Worm (Caenorhabditis elegans): Measurements from ENCODE around the gene T19H5.6.

Gene T19H5.6

ce11 chrII:9501955-9502354, 31.9 kb upstream of the T19H5.6 start (continued):
- TF ChIP-seq cey-2 (tag; optimal IDR thresholded peaks at IDR 0.05; ENCODE audit: borderline replicate concordance, insufficient read depth) (no peak), spr-1 (tag; optimal IDR thresholded peaks at IDR 0.05) (no peak), nhr-6 (tag; optimal IDR thresholded peaks at IDR 0.05) (peak; percentile 91), daf-8 (GFP tag; IDR thresholded peaks at IDR 0.05) (no peak), spr-3 (GFP tag; optimal IDR thresholded peaks at IDR 0.05) (no peak), tra-1 (GFP tag; IDR thresholded peaks at IDR 0.05) (peak; percentile 81), nhr-10 (tag; optimal IDR thresholded peaks at IDR 0.05) (peak; percentile 60), lsy-2 (tag; optimal IDR thresholded peaks at IDR 0.05) (no peak), lin-1 (GFP tag; IDR thresholded peaks at IDR 0.05) (peak; percentile 57), hlh-11 (tag; optimal IDR thresholded peaks at IDR 0.05) (peak; percentile 87), dve-1 (tag; optimal IDR thresholded peaks at IDR 0.05; ENCODE audit: insufficient read depth) (peak; percentile 91)

ce11 chrII:9500926-9501325, 30.9 kb upstream of the T19H5.6 start:
- TF ChIP-seq dpl-1 (GFP tag; optimal IDR thresholded peaks at IDR 0.05): no peak
- no peak for TF ChIP-seq dmd-9 (GFP tag; IDR thresholded peaks at IDR 0.05)
- peak; percentile 98 for TF ChIP-seq dmd-6 (GFP tag; IDR thresholded peaks at IDR 0.05)
- peak; percentile 88 for TF ChIP-seq tra-1 (GFP tag; IDR thresholded peaks at IDR 0.05)
- no peak for TF ChIP-seq pha-4 (GFP tag; IDR thresholded peaks at IDR 0.05)
- peak; percentile 44 for TF ChIP-seq pha-4 (tag; optimal IDR thresholded peaks at IDR 0.05)
- TF ChIP-seq T26A8.4 (GFP tag; IDR thresholded peaks at IDR 0.05): no peak
- TF ChIP-seq madf-9 (GFP tag; conservative IDR thresholded peaks at IDR 0.05): no peak
- peak; percentile 91 for TF ChIP-seq php-3 (GFP tag; IDR thresholded peaks at IDR 0.05)
- TF ChIP-seq egl-27 (tag; optimal IDR thresholded peaks at IDR 0.05): no peak
- TF ChIP-seq dmd-8 (GFP tag; IDR thresholded peaks at IDR 0.05): no peak
- TF ChIP-seq duxl-1 (tag; optimal IDR thresholded peaks at IDR 0.05; ENCODE audit: poor library complexity): no peak
- no peak for TF ChIP-seq F49E8.2 (tag; optimal IDR thresholded peaks at IDR 0.05; ENCODE audit: borderline replicate concordance)
- no peak for TF ChIP-seq nhr-237 (tag; optimal IDR thresholded peaks at IDR 0.05)
- no peak for TF ChIP-seq F26F4.8 (GFP tag; conservative IDR thresholded peaks at IDR 0.05)
- TF ChIP-seq vab-7 (GFP tag; IDR thresholded peaks at IDR 0.05): no peak
- no peak for TF ChIP-seq aha-1 (tag)
- no peak for TF ChIP-seq Y105C5A.15 (GFP tag; IDR thresholded peaks at IDR 0.05)
- TF ChIP-seq hmg-1.1 (GFP tag; IDR thresholded peaks at IDR 0.05): no peak
- no peak for TF ChIP-seq ceh-32 (tag; optimal IDR thresholded peaks at IDR 0.05; ENCODE audit: poor library complexity)
- no peak for TF ChIP-seq cey-2 (tag; optimal IDR thresholded peaks at IDR 0.05; ENCODE audit: borderline replicate concordance, insufficient read depth)
- TF ChIP-seq F37D6.2 (tag; optimal IDR thresholded peaks at IDR 0.05): no peak
- no peak for TF ChIP-seq lim-7 (GFP tag; IDR thresholded peaks at IDR 0.05)
- peak; percentile 60 for TF ChIP-seq mep-1 (tag; optimal IDR thresholded peaks at IDR 0.05)
- TF ChIP-seq lsy-2 (tag; optimal IDR thresholded peaks at IDR 0.05): peak in 1 of 2 experiments; percentile 41
- peak; percentile 52 for TF ChIP-seq mes-2 (tag; optimal IDR thresholded peaks at IDR 0.05; ENCODE audit: poor library complexity, severe bottlenecking)
- TF ChIP-seq tag-97 (GFP tag; IDR thresholded peaks at IDR 0.05): no peak
- no peak for TF ChIP-seq zip-2 (tag; optimal IDR thresholded peaks at IDR 0.05)
- peak; percentile 95 for TF ChIP-seq hlh-11 (tag; optimal IDR thresholded peaks at IDR 0.05)
- peak; percentile 81 for TF ChIP-seq pqm-1 (tag; optimal IDR thresholded peaks at IDR 0.05)
- TF ChIP-seq daf-8 (GFP tag; IDR thresholded peaks at IDR 0.05): no peak
- TF ChIP-seq nhr-76 (tag; optimal IDR thresholded peaks at IDR 0.05): no peak
- no peak for TF ChIP-seq spr-1 (tag; optimal IDR thresholded peaks at IDR 0.05)
- peak; percentile 55 for TF ChIP-seq T20F7.1 (GFP tag; optimal IDR thresholded peaks at IDR 0.05)
- TF ChIP-seq lir-3 (tag; optimal IDR thresholded peaks at IDR 0.05): no peak
- no peak for TF ChIP-seq sdz-12 (GFP tag; optimal IDR thresholded peaks at IDR 0.05)
- no peak for TF ChIP-seq zag-1 (tag; optimal IDR thresholded peaks at IDR 0.05)
- TF ChIP-seq arid-1 (GFP tag; conservative IDR thresholded peaks at IDR 0.05): no peak
- TF ChIP-seq ZK337.2 (GFP tag; IDR thresholded peaks at IDR 0.05): no peak
- TF ChIP-seq hlh-30 (tag; optimal IDR thresholded peaks at IDR 0.05; ENCODE audit: insufficient read depth): peak; percentile 86
- peak; percentile 96 for TF ChIP-seq dve-1 (tag; optimal IDR thresholded peaks at IDR 0.05; ENCODE audit: insufficient read depth)
- no peak for TF ChIP-seq madf-5 (GFP tag; IDR thresholded peaks at IDR 0.05)
- TF ChIP-seq spr-3 (GFP tag; optimal IDR thresholded peaks at IDR 0.05): no peak
- TF ChIP-seq ceh-44 (GFP tag; IDR thresholded peaks at IDR 0.05): no peak
- TF ChIP-seq attf-4 (tag; optimal IDR thresholded peaks at IDR 0.05): no peak

Data from whole organism, L4 larva.